Worm (Caenorhabditis elegans) whole organism, L3 larva: ENCODE data around the gene irld-49.

ENCODE experiments used
- ama-1 ChIP-seq: fragments of 150-350 bp; optimal IDR thresholded peaks from 2 replicates; lab custom pipeline; 2018
- ceh-16 ChIP-seq: sonication (generic microtip); optimal IDR thresholded peaks from 2 replicates; lab custom pipeline; 2017; ENCODE audit warnings: missing biosample characterization, missing genetic modification characterization
- ceh-9 ChIP-seq: sonication (generic microtip); optimal IDR thresholded peaks from 2 replicates; lab custom pipeline; 2018; ENCODE audit warnings: missing biosample characterization, missing genetic modification characterization
- elt-3 ChIP-seq, 3 experiments: fragments of 150-350 bp in 1 of 3; sonication (generic microtip) in 2 of 3; optimal IDR thresholded peaks; 2 replicates in 2 of 3; 4 replicates in 1 of 3; lab custom pipeline; 2014 to 2017; ENCODE audit warnings: missing biosample characterization in 3 of 3, missing genetic modification characterization in 3 of 3
- fkh-10 ChIP-seq: sonication (generic microtip); optimal IDR thresholded peaks from 2 replicates; lab custom pipeline; 2017; ENCODE audit warnings: missing biosample characterization, missing genetic modification reagents, missing genetic modification characterization
- nhr-11 ChIP-seq: fragments of 150-350 bp; optimal IDR thresholded peaks from 2 replicates; lab custom pipeline; 2014; ENCODE audit warnings: missing biosample characterization, missing genetic modification characterization
- nhr-237 ChIP-seq: fragments of 150-350 bp; optimal IDR thresholded peaks from 2 replicates; lab custom pipeline; 2014; ENCODE audit warnings: missing biosample characterization, missing genetic modification characterization
- nhr-76 ChIP-seq: fragments of 150-350 bp; sonication (generic microtip); optimal IDR thresholded peaks from 5 replicates; lab custom pipeline; 2014; ENCODE audit warnings: missing biosample characterization, missing genetic modification characterization
- nhr-77 ChIP-seq: fragments of 150-350 bp; optimal IDR thresholded peaks from 2 replicates; lab custom pipeline; 2014; ENCODE audit warnings: missing biosample characterization, missing genetic modification characterization
- pha-4 ChIP-seq: fragments of 150-350 bp; optimal IDR thresholded peaks from 2 replicates; lab custom pipeline; 2014; ENCODE audit warnings: missing biosample characterization, missing genetic modification reagents, missing genetic modification characterization
- pqm-1 ChIP-seq: fragments of 150-350 bp; optimal IDR thresholded peaks from 2 replicates; lab custom pipeline; 2017; ENCODE audit warnings: missing biosample characterization, missing genetic modification characterization, inconsistent platforms
- skn-1 ChIP-seq: fragments of 150-350 bp; optimal IDR thresholded peaks from 2 replicates; lab custom pipeline; 2014; ENCODE audit warnings: missing biosample characterization, missing genetic modification characterization
- snpc-4 ChIP-seq: fragments of 150-350 bp; optimal IDR thresholded peaks from 2 replicates; lab custom pipeline; 2014; ENCODE audit warnings: missing biosample characterization, missing genetic modification characterization
- ztf-11 ChIP-seq: fragments of 150-350 bp; optimal IDR thresholded peaks from 2 replicates; lab custom pipeline; 2014; ENCODE audit warnings: missing biosample characterization, missing genetic modification characterization

DNA sequence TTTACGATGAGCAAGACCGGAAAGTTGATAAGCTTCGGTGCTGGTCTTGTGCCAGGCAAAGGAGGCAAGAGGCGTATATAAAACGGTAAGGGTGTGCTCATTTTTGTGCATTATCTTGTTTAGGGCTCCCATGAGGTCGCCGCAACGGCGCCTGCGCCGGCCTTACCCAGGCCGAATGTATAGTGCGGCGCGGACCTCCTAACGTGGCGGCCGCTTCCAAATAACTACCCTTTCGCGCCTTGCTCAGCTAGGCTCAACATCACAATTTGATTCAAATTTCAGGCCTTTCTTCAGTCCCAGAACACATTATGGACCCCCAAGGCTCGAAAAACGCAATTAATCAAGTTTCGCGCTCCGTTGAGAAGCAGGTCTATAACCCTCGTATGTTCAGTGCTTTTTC is 16.4 kb upstream of the irld-49 start, which contains the start of the genes ZK355.3 and ZK355.8:
- no peak for TF ChIP-seq pha-4 (tag; lab: Kevin White, UChicago)
- no peak for TF ChIP-seq nhr-76 (tag; lab: Kevin White, UChicago)
- TF ChIP-seq nhr-11 (tag; lab: Kevin White, UChicago) = no peak
- no peak for TF ChIP-seq ceh-9 (tag; lab: Kevin White, UChicago)
- no peak for TF ChIP-seq ceh-16
- no peak for TF ChIP-seq skn-1
- no peak for TF ChIP-seq ama-1 (lab: Kevin White, UChicago)
- TF ChIP-seq nhr-237 = no peak
- no peak for TF ChIP-seq ztf-11 (tag; lab: Kevin White, UChicago)
- no peak for TF ChIP-seq elt-3 (tag; optimal IDR thresholded peaks at IDR 0.05; lab: Kevin White, UChicago)
- TF ChIP-seq pqm-1 (tag; lab: Kevin White, UChicago) = no peak
- TF ChIP-seq snpc-4 = no peak
- no peak for TF ChIP-seq fkh-10 (GFP tag; lab: Kevin White, UChicago)
- no peak for TF ChIP-seq nhr-77 (tag; lab: Kevin White, UChicago)
